Worm (Caenorhabditis elegans) whole organism, late embryonic: ENCODE data around the gene T23F2.5.
A peak's percentile ranks its signal among the peaks of the same experiment; 100 is the strongest.

ENCODE experiments used
- F13H6.1 ChIP-seq: sonication (generic microtip); optimal IDR thresholded peaks from 2 replicates; lab custom pipeline; 2016; ENCODE audit warnings: missing genetic modification characterization, missing compliant biosample characterization
- K02D7.2 ChIP-seq: sonication (generic microtip); optimal IDR thresholded peaks from 2 replicates; lab custom pipeline; 2017; ENCODE audit warnings: mild to moderate bottlenecking, missing genetic modification characterization, missing compliant biosample characterization
- K09A11.1 ChIP-seq: sonication (generic microtip); optimal IDR thresholded peaks from 2 replicates; lab custom pipeline; 2017; ENCODE audit warnings: antibody characterized with exemption, mild to moderate bottlenecking, missing genetic modification characterization, missing compliant biosample characterization; ENCODE audit not compliant: insufficient read depth
- Y22D7AL.16 ChIP-seq: sonication (generic microtip); optimal IDR thresholded peaks from 2 replicates; lab custom pipeline; 2016; ENCODE audit warnings: missing genetic modification characterization, missing compliant biosample characterization
- ahr-1 ChIP-seq: sonication (generic microtip); optimal IDR thresholded peaks from 2 replicates; lab custom pipeline; 2016; ENCODE audit warnings: missing genetic modification characterization, missing compliant biosample characterization
- ama-1 ChIP-seq: fragments of 150-350 bp; optimal IDR thresholded peaks from 2 replicates; lab custom pipeline; 2014
- ceh-14 ChIP-seq: sonication (generic microtip); optimal IDR thresholded peaks from 2 replicates; lab custom pipeline; 2016; ENCODE audit warnings: missing genotype, missing genetic modification characterization, missing compliant biosample characterization
- ceh-18 ChIP-seq: sonication (generic microtip); optimal IDR thresholded peaks from 2 replicates; lab custom pipeline; 2016; ENCODE audit warnings: missing genetic modification characterization, missing compliant biosample characterization
- ceh-19 ChIP-seq: fragments of 200-800 bp; sonication (Bioruptor generic); optimal IDR thresholded peaks from 2 replicates; lab custom pipeline; 2018; ENCODE audit warnings: mild to moderate bottlenecking, missing genetic modification characterization, missing compliant biosample characterization
- ceh-22 ChIP-seq: sonication (generic microtip); optimal IDR thresholded peaks from 2 replicates; lab custom pipeline; 2017; ENCODE audit warnings: missing biosample characterization, missing genetic modification characterization
- ceh-24 ChIP-seq: sonication (generic microtip); optimal IDR thresholded peaks from 2 replicates; lab custom pipeline; 2016; ENCODE audit warnings: mild to moderate bottlenecking, missing genetic modification characterization, missing compliant biosample characterization
- ceh-30 ChIP-seq: fragments of 150-350 bp; optimal IDR thresholded peaks from 2 replicates; lab custom pipeline; 2014; ENCODE audit warnings: missing biosample characterization, missing genetic modification characterization
- ceh-31 ChIP-seq: sonication (generic microtip); optimal IDR thresholded peaks from 2 replicates; lab custom pipeline; 2016; ENCODE audit warnings: missing genetic modification characterization, missing compliant biosample characterization
- ceh-34 ChIP-seq: sonication (generic microtip); optimal IDR thresholded peaks from 2 replicates; lab custom pipeline; 2016; ENCODE audit warnings: mild to moderate bottlenecking, missing genetic modification characterization, missing compliant biosample characterization
- ceh-45 ChIP-seq: fragments of 200-800 bp; sonication (Bioruptor generic); IDR thresholded peaks from 2 replicates; pipeline ENCODE4 v1.3.6; 2022; ENCODE audit warnings: missing genetic modification reagents, missing genetic modification characterization, missing compliant biosample characterization
- ceh-48 ChIP-seq: sonication (generic microtip); optimal IDR thresholded peaks from 2 replicates; lab custom pipeline; 2016; ENCODE audit warnings: missing genetic modification characterization, inconsistent platforms, missing compliant biosample characterization
- ceh-6 ChIP-seq: fragments of 200-800 bp; sonication (Bioruptor generic); optimal IDR thresholded peaks from 2 replicates; lab custom pipeline; 2018; ENCODE audit warnings: mild to moderate bottlenecking, missing genetic modification characterization, missing compliant biosample characterization
- che-1 ChIP-seq: sonication (generic microtip); optimal IDR thresholded peaks from 2 replicates; lab custom pipeline; 2016; ENCODE audit warnings: mild to moderate bottlenecking, missing genetic modification characterization, missing compliant biosample characterization
- dmd-4 ChIP-seq: sonication (generic microtip); optimal IDR thresholded peaks from 2 replicates; lab custom pipeline; 2016; ENCODE audit warnings: borderline replicate concordance, missing genetic modification characterization, missing compliant biosample characterization
- dve-1 ChIP-seq: sonication (generic microtip); optimal IDR thresholded peaks from 2 replicates; lab custom pipeline; 2017; ENCODE audit warnings: antibody characterized with exemption, mild to moderate bottlenecking, missing genetic modification characterization, missing compliant biosample characterization
- elt-2 ChIP-seq: sonication (generic microtip); optimal IDR thresholded peaks from 2 replicates; lab custom pipeline; 2016; ENCODE audit warnings: missing genetic modification reagents, missing genetic modification characterization, missing compliant biosample characterization
- elt-4 ChIP-seq: sonication (generic microtip); optimal IDR thresholded peaks from 2 replicates; lab custom pipeline; 2016; ENCODE audit warnings: missing genetic modification characterization, missing compliant biosample characterization
- eyg-1 ChIP-seq: sonication (generic microtip); optimal IDR thresholded peaks from 2 replicates; lab custom pipeline; 2016; ENCODE audit warnings: missing genotype, missing genetic modification characterization, missing compliant biosample characterization
- fkh-10 ChIP-seq: fragments of 150-350 bp; optimal IDR thresholded peaks from 2 replicates; lab custom pipeline; 2014; ENCODE audit warnings: missing biosample characterization, missing genetic modification reagents, missing genetic modification characterization
- fkh-6 ChIP-seq: sonication (generic microtip); optimal IDR thresholded peaks from 2 replicates; lab custom pipeline; 2016; ENCODE audit warnings: missing genetic modification characterization, missing compliant biosample characterization
- hlh-15 ChIP-seq: sonication (generic microtip); optimal IDR thresholded peaks from 2 replicates; lab custom pipeline; 2016; ENCODE audit warnings: missing genetic modification characterization, missing compliant biosample characterization
- hlh-6 ChIP-seq: sonication (generic microtip); optimal IDR thresholded peaks from 2 replicates; lab custom pipeline; 2016; ENCODE audit warnings: missing genotype, missing genetic modification characterization, missing compliant biosample characterization
- nfya-1 ChIP-seq: sonication (generic microtip); optimal IDR thresholded peaks from 2 replicates; lab custom pipeline; 2017; ENCODE audit warnings: missing genetic modification characterization, mild to moderate bottlenecking, missing compliant biosample characterization, antibody characterized with exemption, moderate library complexity
- nhr-11 ChIP-seq: fragments of 150-350 bp; optimal IDR thresholded peaks from 2 replicates; lab custom pipeline; 2014; ENCODE audit warnings: missing biosample characterization, missing genetic modification characterization
- nhr-232 ChIP-seq: sonication (generic microtip); optimal IDR thresholded peaks from 2 replicates; lab custom pipeline; 2016; ENCODE audit warnings: missing genetic modification characterization, missing compliant biosample characterization
- odd-2 ChIP-seq: sonication (generic microtip); optimal IDR thresholded peaks from 2 replicates; lab custom pipeline; 2017; ENCODE audit warnings: antibody characterized with exemption, mild to moderate bottlenecking, missing genetic modification characterization, missing compliant biosample characterization
- pag-3 ChIP-seq: sonication (generic microtip); optimal IDR thresholded peaks from 2 replicates; lab custom pipeline; 2016; ENCODE audit warnings: missing compliant biosample characterization, missing genetic modification characterization, borderline replicate concordance
- pat-9 ChIP-seq: fragments of 200-800 bp; sonication (Bioruptor generic); optimal IDR thresholded peaks from 2 replicates; lab custom pipeline; 2018; ENCODE audit warnings: mild to moderate bottlenecking, missing genetic modification characterization, moderate library complexity, missing compliant biosample characterization
- pha-2 ChIP-seq: sonication (generic microtip); optimal IDR thresholded peaks from 2 replicates; lab custom pipeline; 2017; ENCODE audit warnings: mild to moderate bottlenecking, missing genetic modification characterization, missing compliant biosample characterization
- pha-4 ChIP-seq: fragments of 150-350 bp; optimal IDR thresholded peaks from 2 replicates; lab custom pipeline; 2018; ENCODE audit warnings: missing biosample characterization, missing genetic modification reagents, missing genetic modification characterization
- pros-1 ChIP-seq: fragments of 150-350 bp; optimal IDR thresholded peaks from 2 replicates; lab custom pipeline; 2014; ENCODE audit warnings: missing biosample characterization, missing genetic modification reagents, missing genetic modification characterization
- rnt-1 ChIP-seq: sonication (generic microtip); optimal IDR thresholded peaks from 2 replicates; lab custom pipeline; 2016; ENCODE audit warnings: missing genetic modification characterization, missing compliant biosample characterization
- sdc-2 ChIP-seq: sonication (generic microtip); optimal IDR thresholded peaks from 2 replicates; lab custom pipeline; 2016; ENCODE audit warnings: missing genotype, missing genetic modification characterization, missing compliant biosample characterization
- sox-2 ChIP-seq: fragments of 200-800 bp; sonication (Bioruptor generic); IDR thresholded peaks from 2 replicates; pipeline ENCODE4 v1.3.6; 2022; ENCODE audit warnings: missing genetic modification reagents, missing genetic modification characterization, missing compliant biosample characterization
- sox-4 ChIP-seq: sonication (generic microtip); optimal IDR thresholded peaks from 2 replicates; lab custom pipeline; 2017; ENCODE audit warnings: mild to moderate bottlenecking, missing genetic modification characterization, inconsistent platforms, missing compliant biosample characterization
- tbx-2 ChIP-seq: sonication (generic microtip); optimal IDR thresholded peaks from 2 replicates; lab custom pipeline; 2016; ENCODE audit warnings: missing genetic modification characterization, missing compliant biosample characterization
- unc-3 ChIP-seq, 2 experiments: fragments of 200-800 bp in 1 of 2; sonication (Bioruptor generic) in 1 of 2; sonication (generic microtip) in 1 of 2; conservative IDR thresholded peaks in 1 of 2; optimal IDR thresholded peaks in 1 of 2; 2 replicates each; pipeline versions ENCODE4 v1.3.6 to Lab custom; 2016 to 2022; ENCODE audit warnings: missing compliant biosample characterization in 2 of 2, missing genetic modification characterization in 2 of 2, missing genetic modification reagents in 1 of 2
- unc-55 ChIP-seq: sonication (generic microtip); optimal IDR thresholded peaks from 2 replicates; lab custom pipeline; 2017; ENCODE audit warnings: missing biosample characterization, missing genetic modification reagents, missing genetic modification characterization
- unc-86 ChIP-seq: sonication (generic microtip); optimal IDR thresholded peaks from 2 replicates; lab custom pipeline; 2016; ENCODE audit warnings: missing genetic modification characterization, missing compliant biosample characterization
- ztf-16 ChIP-seq: sonication (generic microtip); optimal IDR thresholded peaks from 2 replicates; lab custom pipeline; 2017; ENCODE audit warnings: missing genetic modification characterization, missing compliant biosample characterization

Gene T23F2.5

ce11 chrX:5478875-5479274, 38.1 kb downstream of the T23F2.5 start:
- no peak for TF ChIP-seq Y22D7AL.16 (tag; lab: Kevin White, UChicago)
- TF ChIP-seq nfya-1 (tag; lab: Kevin White, UChicago), result no peak
- TF ChIP-seq elt-4, result no peak
- TF ChIP-seq unc-86, result no peak
- TF ChIP-seq sdc-2 (tag; lab: Kevin White, UChicago), result no peak
- TF ChIP-seq K09A11.1, result no peak
- TF ChIP-seq hlh-6 (tag; lab: Kevin White, UChicago), result no peak
- TF ChIP-seq ceh-30, result no peak
- no peak for TF ChIP-seq ceh-19 (GFP tag; lab: Kevin White, UChicago)
- no peak for TF ChIP-seq odd-2
- no peak for TF ChIP-seq ama-1
- no peak for TF ChIP-seq tbx-2 (tag; lab: Kevin White, UChicago)
- TF ChIP-seq ztf-16 (tag; lab: Kevin White, UChicago), result no peak
- TF ChIP-seq ceh-31 (tag; lab: Kevin White, UChicago), result no peak
- no peak for TF ChIP-seq ceh-24 (tag; lab: Kevin White, UChicago)
- no peak for TF ChIP-seq pros-1
- no peak for TF ChIP-seq nhr-11 (tag; lab: Kevin White, UChicago)
- TF ChIP-seq unc-3 (GFP tag; conservative IDR thresholded peaks at IDR 0.05; lab: Robert Waterston, UW), result no peak
- no peak for TF ChIP-seq unc-3 (tag; optimal IDR thresholded peaks at IDR 0.05; lab: Kevin White, UChicago)
- no peak for TF ChIP-seq ceh-18

- no peak for TF ChIP-seq dmd-4 (tag; lab: Kevin White, UChicago)
- TF ChIP-seq ahr-1 (tag; lab: Kevin White, UChicago), result no peak
- TF ChIP-seq ztf-16 (tag; lab: Kevin White, UChicago), result no peak
- TF ChIP-seq eyg-1, result no peak
- TF ChIP-seq F13H6.1 (tag; lab: Kevin White, UChicago), result no peak
Measured at ce11 chrX:5477597-5477996, 39.4 kb downstream of the T23F2.5 start.

DNA sequence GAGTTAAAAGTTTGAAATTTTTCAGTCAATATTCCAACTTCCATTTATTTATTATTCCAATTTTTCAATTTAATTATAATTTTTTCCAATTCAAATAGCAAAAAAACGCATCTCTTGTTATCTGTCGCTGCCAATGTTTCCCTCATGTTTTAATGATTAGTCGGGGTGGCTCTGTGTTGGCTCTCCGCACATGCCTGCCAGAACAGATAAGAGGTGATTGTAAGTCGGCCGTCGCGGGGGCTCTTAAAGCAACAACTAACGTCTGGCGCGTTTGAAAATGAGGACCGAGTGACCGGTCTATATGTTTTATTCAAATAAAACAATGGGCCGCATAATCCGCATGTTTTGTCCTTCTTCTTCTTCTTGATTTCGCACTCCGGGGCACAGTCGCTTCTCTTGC, 40.6 kb downstream of the T23F2.5 start:
- TF ChIP-seq F13H6.1 (tag; lab: Kevin White, UChicago) (no peak), elt-2 (tag; lab: Kevin White, UChicago) (peak; percentile 47), dmd-4 (tag; lab: Kevin White, UChicago) (no peak), ceh-22 (tag; lab: Kevin White, UChicago) (no peak)
- TF ChIP-seq, all 69 proteins: peak for 1

ce11 chrX:5475164-5475576, 41.8 kb downstream of the T23F2.5 start:
- peak; percentile 42 for TF ChIP-seq hlh-6 (tag; lab: Kevin White, UChicago)
- no peak for TF ChIP-seq Y22D7AL.16 (tag; lab: Kevin White, UChicago)
- peak; percentile 26 for TF ChIP-seq rnt-1 (tag; lab: Kevin White, UChicago)
- TF ChIP-seq ceh-34, result peak; percentile 62
- no peak for TF ChIP-seq odd-2
- TF ChIP-seq nfya-1 (tag; lab: Kevin White, UChicago), result peak; percentile 73
- TF ChIP-seq dve-1 (tag; lab: Kevin White, UChicago), result peak; percentile 50
- TF ChIP-seq nhr-11 (tag; lab: Kevin White, UChicago), result no peak
- TF ChIP-seq sox-2 (GFP tag; lab: Robert Waterston, UW), result no peak
- TF ChIP-seq ceh-45 (GFP tag; lab: Robert Waterston, UW), result no peak
- peak; percentile 60 for TF ChIP-seq unc-55
- no peak for TF ChIP-seq pag-3
- TF ChIP-seq fkh-10 (GFP tag; lab: Kevin White, UChicago), result no peak
- TF ChIP-seq sdc-2 (tag; lab: Kevin White, UChicago), result peak; percentile 83
- no peak for TF ChIP-seq pat-9 (tag; lab: Kevin White, UChicago)
- TF ChIP-seq pha-4, result no peak
- no peak for TF ChIP-seq ceh-48 (tag; lab: Kevin White, UChicago)
- TF ChIP-seq sox-4 (tag; lab: Kevin White, UChicago), result no peak
- TF ChIP-seq pros-1, result peak; percentile 25
- TF ChIP-seq ceh-30, result peak; percentile 22
- no peak for TF ChIP-seq K02D7.2 (tag; lab: Kevin White, UChicago)
- TF ChIP-seq ceh-31 (tag; lab: Kevin White, UChicago), result peak; percentile 76
- peak; percentile 34 for TF ChIP-seq eyg-1
- no peak for TF ChIP-seq fkh-6 (tag; lab: Kevin White, UChicago)
- peak; percentile 55 for TF ChIP-seq F13H6.1 (tag; lab: Kevin White, UChicago)
- TF ChIP-seq hlh-15 (tag; lab: Kevin White, UChicago), result no peak
- TF ChIP-seq ceh-14 (tag; lab: Kevin White, UChicago), result no peak
- peak; percentile 91 for TF ChIP-seq ceh-22 (tag; lab: Kevin White, UChicago)
- TF ChIP-seq elt-2 (tag; lab: Kevin White, UChicago), result peak; percentile 63
- no peak for TF ChIP-seq ceh-24 (tag; lab: Kevin White, UChicago)
- TF ChIP-seq pha-2, result peak; percentile 14
- TF ChIP-seq ceh-6 (GFP tag; lab: Kevin White, UChicago), result peak; percentile 37
- TF ChIP-seq nhr-232, result no peak
- no peak for TF ChIP-seq che-1 (tag; lab: Kevin White, UChicago)
